Worm (Caenorhabditis elegans): Measurements from ENCODE around the gene dnj-16.

- TF ChIP-seq ztf-11 (tag; optimal IDR thresholded peaks at IDR 0.05) (no peak), lin-13 (GFP tag; optimal IDR thresholded peaks at IDR 0.05) (no peak), arid-1 (GFP tag; conservative IDR thresholded peaks at IDR 0.05) (no peak), jun-1 (tag; optimal IDR thresholded peaks at IDR 0.05) (no peak), mdl-1 (tag; optimal IDR thresholded peaks at IDR 0.05) (no peak), F37D6.2 (tag; optimal IDR thresholded peaks at IDR 0.05) (no peak), nhr-76 (tag; optimal IDR thresholded peaks at IDR 0.05) (no peak), Y105C5A.15 (GFP tag; IDR thresholded peaks at IDR 0.05) (no peak)
These were observed 17.3 kb downstream of the dnj-16 start for ce11 chrIII:4208210-4208609.
